Worm (Caenorhabditis elegans) whole organism, L4 larva: ENCODE data around the gene sri-65.

Experiments used
- F44E2.7 ChIP-seq: fragments of 200-800 bp; sonication (Bioruptor generic); IDR thresholded peaks from 2 replicates; pipeline ENCODE4 v2.1.2; 2022; ENCODE audit warnings: missing genetic modification characterization, missing compliant biosample characterization
- T26A8.4 ChIP-seq: fragments of 200-800 bp; sonication (Bioruptor generic); IDR thresholded peaks from 2 replicates; pipeline ENCODE4 v1.3.6; 2022; ENCODE audit warnings: missing genetic modification characterization, missing compliant biosample characterization
- Y48G9A.11 ChIP-seq: fragments of 200-800 bp; sonication (Bioruptor generic); IDR thresholded peaks from 2 replicates; pipeline ENCODE4 v1.3.6; 2022; ENCODE audit warnings: missing genetic modification reagents, missing genetic modification characterization, missing compliant biosample characterization
- aha-1 ChIP-seq: fragments of 150-350 bp; peaks from one replicate; lab custom pipeline; 2014; ENCODE audit warnings: missing biosample characterization, missing genetic modification characterization
- ceh-20 ChIP-seq: fragments of 200-800 bp; sonication (Bioruptor generic); IDR thresholded peaks from 2 replicates; pipeline ENCODE4 v1.3.6; 2022; ENCODE audit warnings: missing genetic modification reagents, missing genetic modification characterization, missing compliant biosample characterization
- ceh-28 ChIP-seq: fragments of 150-350 bp; optimal IDR thresholded peaks from 2 replicates; lab custom pipeline; 2014; ENCODE audit warnings: missing biosample characterization, missing genetic modification reagents, missing genetic modification characterization
- ceh-32 ChIP-seq: sonication (generic microtip); optimal IDR thresholded peaks from 2 replicates; lab custom pipeline; 2016; ENCODE audit warnings: mild to moderate bottlenecking, missing genetic modification characterization, missing compliant biosample characterization; ENCODE audit not compliant: poor library complexity
- ceh-62 ChIP-seq: sonication (generic microtip); optimal IDR thresholded peaks from 2 replicates; lab custom pipeline; 2017; ENCODE audit warnings: missing biosample characterization, missing genetic modification characterization
- daf-12 ChIP-seq: fragments of 150-350 bp; optimal IDR thresholded peaks from 2 replicates; lab custom pipeline; 2014; ENCODE audit warnings: missing biosample characterization, missing genetic modification reagents, missing genetic modification characterization
- daf-16 ChIP-seq, 3 experiments: sonication (generic microtip); optimal IDR thresholded peaks; 2 replicates each; lab custom pipeline; 2016 to 2017; ENCODE audit warnings: missing genetic modification characterization in 3 of 3, missing genetic modification reagents in 3 of 3, mild to moderate bottlenecking in 2 of 3, missing compliant biosample characterization in 2 of 3, missing biosample characterization in 1 of 3, moderate library complexity in 1 of 3
- dmd-6 ChIP-seq: fragments of 200-800 bp; sonication (Bioruptor generic); IDR thresholded peaks from 2 replicates; pipeline ENCODE4 v1.3.6; 2022; ENCODE audit warnings: missing genetic modification reagents, missing genetic modification characterization, missing compliant biosample characterization
- dve-1 ChIP-seq: sonication (generic microtip); optimal IDR thresholded peaks from 2 replicates; lab custom pipeline; 2017; ENCODE audit warnings: antibody characterized with exemption, mild to moderate bottlenecking, missing genetic modification characterization, missing compliant biosample characterization; ENCODE audit not compliant: insufficient read depth
- egl-43 ChIP-seq: fragments of 200-800 bp; sonication (Bioruptor generic); IDR thresholded peaks from 2 replicates; pipeline ENCODE4 v1.3.6; 2022; ENCODE audit warnings: missing genetic modification reagents, missing genetic modification characterization, missing compliant biosample characterization
- fkh-10 ChIP-seq: fragments of 150-350 bp; optimal IDR thresholded peaks from 2 replicates; lab custom pipeline; 2014; ENCODE audit warnings: missing biosample characterization, missing genetic modification reagents, missing genetic modification characterization
- fos-1 ChIP-seq: fragments of 150-350 bp; optimal IDR thresholded peaks from 2 replicates; lab custom pipeline; 2014; ENCODE audit warnings: missing biosample characterization, missing genetic modification characterization
- hif-1 ChIP-seq, 2 experiments: sonication (generic microtip); optimal IDR thresholded peaks; 2 replicates each; lab custom pipeline; 2016 to 2017; ENCODE audit warnings: missing compliant biosample characterization in 2 of 2, missing genetic modification characterization in 2 of 2, missing genetic modification reagents in 2 of 2, missing genotype in 2 of 2, mild to moderate bottlenecking in 1 of 2
- hlh-11 ChIP-seq: fragments of 200-800 bp; sonication (Bioruptor generic); optimal IDR thresholded peaks from 2 replicates; lab custom pipeline; 2018; ENCODE audit warnings: mild to moderate bottlenecking, missing genetic modification characterization, missing compliant biosample characterization
- hlh-30 ChIP-seq: sonication (generic microtip); optimal IDR thresholded peaks from 2 replicates; lab custom pipeline; 2017; ENCODE audit warnings: antibody characterized with exemption, mild to moderate bottlenecking, missing genetic modification characterization, missing compliant biosample characterization; ENCODE audit not compliant: insufficient read depth
- hmg-1.1 ChIP-seq: fragments of 200-800 bp; sonication (Bioruptor generic); IDR thresholded peaks from 2 replicates; pipeline ENCODE4 v1.3.6; 2022; ENCODE audit warnings: missing genetic modification reagents, missing genetic modification characterization, missing compliant biosample characterization
- lin-13 ChIP-seq: fragments of 150-350 bp; optimal IDR thresholded peaks from 2 replicates; lab custom pipeline; 2014; ENCODE audit warnings: missing biosample characterization, missing genetic modification reagents, missing genetic modification characterization
- lin-39 ChIP-seq: fragments of 150-350 bp; optimal IDR thresholded peaks from 2 replicates; lab custom pipeline; 2014; ENCODE audit warnings: missing biosample characterization, missing genetic modification reagents, missing genetic modification characterization
- lsy-2 ChIP-seq, 2 experiments: fragments of 150-350 bp in 1 of 2; sonication (generic microtip) in 1 of 2; optimal IDR thresholded peaks; 2 replicates each; lab custom pipeline; 2014 to 2017; ENCODE audit warnings: missing biosample characterization in 2 of 2, missing genetic modification characterization in 2 of 2
- madf-5 ChIP-seq, 2 experiments: fragments of 200-800 bp; sonication (Bioruptor generic); IDR thresholded peaks; 2 replicates each; pipeline ENCODE4 v1.3.6; 2022; ENCODE audit warnings: missing compliant biosample characterization in 2 of 2, missing genetic modification characterization in 2 of 2
- madf-9 ChIP-seq: fragments of 200-800 bp; sonication (Bioruptor generic); conservative IDR thresholded peaks from 2 replicates; pipeline ENCODE4 v1.3.6; 2022; ENCODE audit warnings: missing genetic modification reagents, missing genetic modification characterization, missing compliant biosample characterization
- mdl-1 ChIP-seq, 2 experiments: fragments of 150-350 bp in 1 of 2; sonication (generic microtip) in 1 of 2; optimal IDR thresholded peaks; 2 replicates each; lab custom pipeline; 2014 to 2017; ENCODE audit warnings: missing biosample characterization in 2 of 2, missing genetic modification characterization in 2 of 2
- mep-1 ChIP-seq: fragments of 150-350 bp; sonication (generic microtip); optimal IDR thresholded peaks from 3 replicates; lab custom pipeline; 2014; ENCODE audit warnings: missing biosample characterization, missing genetic modification characterization
- mes-2 ChIP-seq: sonication (generic microtip); optimal IDR thresholded peaks from 2 replicates; lab custom pipeline; 2016; ENCODE audit warnings: missing genotype, mild to moderate bottlenecking, missing genetic modification characterization, missing compliant biosample characterization; ENCODE audit not compliant: poor library complexity, severe bottlenecking
- mxl-3 ChIP-seq: fragments of 200-800 bp; sonication (Bioruptor generic); optimal IDR thresholded peaks from 2 replicates; lab custom pipeline; 2018; ENCODE audit warnings: mild to moderate bottlenecking, missing genetic modification characterization, missing compliant biosample characterization
- nhr-102 ChIP-seq: sonication (generic microtip); optimal IDR thresholded peaks from 2 replicates; lab custom pipeline; 2016; ENCODE audit warnings: mild to moderate bottlenecking, missing genetic modification characterization, moderate library complexity, missing compliant biosample characterization
- nhr-11 ChIP-seq: fragments of 150-350 bp; optimal IDR thresholded peaks from 2 replicates; lab custom pipeline; 2014; ENCODE audit warnings: missing biosample characterization, missing genetic modification characterization
- nhr-28 ChIP-seq: fragments of 150-350 bp; optimal IDR thresholded peaks from 2 replicates; lab custom pipeline; 2014; ENCODE audit warnings: missing biosample characterization, missing genetic modification characterization
- nhr-41 ChIP-seq: fragments of 200-800 bp; sonication (Bioruptor generic); IDR thresholded peaks from 2 replicates; pipeline ENCODE4 v1.3.6; 2022; ENCODE audit warnings: missing genetic modification reagents, missing genetic modification characterization, missing compliant biosample characterization
- nhr-48 ChIP-seq: sonication (generic microtip); optimal IDR thresholded peaks from 2 replicates; lab custom pipeline; 2016; ENCODE audit warnings: mild to moderate bottlenecking, missing genetic modification characterization, missing compliant biosample characterization
- nhr-76 ChIP-seq: fragments of 150-350 bp; optimal IDR thresholded peaks from 2 replicates; lab custom pipeline; 2014; ENCODE audit warnings: missing biosample characterization, missing genetic modification characterization
- nhr-77 ChIP-seq: fragments of 150-350 bp; optimal IDR thresholded peaks from 2 replicates; lab custom pipeline; 2014; ENCODE audit warnings: missing biosample characterization, missing genetic modification characterization
- pqm-1 ChIP-seq: sonication (generic microtip); optimal IDR thresholded peaks from 2 replicates; lab custom pipeline; 2017; ENCODE audit warnings: missing biosample characterization, missing genetic modification characterization
- rbr-2 ChIP-seq: sonication (generic microtip); optimal IDR thresholded peaks from 2 replicates; lab custom pipeline; 2016; ENCODE audit warnings: missing genotype, missing genetic modification characterization, missing compliant biosample characterization
- set-16 ChIP-seq: fragments of 200-800 bp; sonication (Bioruptor generic); IDR thresholded peaks from 2 replicates; pipeline ENCODE4 v1.3.6; 2022; ENCODE audit warnings: missing genetic modification reagents, missing genetic modification characterization, missing compliant biosample characterization
- skn-1 ChIP-seq: fragments of 150-350 bp; optimal IDR thresholded peaks from 2 replicates; lab custom pipeline; 2014; ENCODE audit warnings: missing biosample characterization, missing genetic modification characterization
- snpc-4 ChIP-seq: fragments of 150-350 bp; optimal IDR thresholded peaks from 2 replicates; lab custom pipeline; 2014; ENCODE audit warnings: missing biosample characterization, missing genetic modification characterization
- spr-3 ChIP-seq: fragments of 200-800 bp; sonication (Bioruptor generic); optimal IDR thresholded peaks from 2 replicates; lab custom pipeline; 2018; ENCODE audit warnings: mild to moderate bottlenecking, missing genetic modification characterization, missing compliant biosample characterization
- tra-1 ChIP-seq: fragments of 200-800 bp; sonication (Bioruptor generic); IDR thresholded peaks from 2 replicates; pipeline ENCODE4 v1.3.6; 2022; ENCODE audit warnings: missing genetic modification reagents, missing genetic modification characterization, missing compliant biosample characterization
- unc-39 ChIP-seq: sonication (generic microtip); optimal IDR thresholded peaks from 2 replicates; lab custom pipeline; 2017; ENCODE audit warnings: missing biosample characterization, missing genetic modification characterization
- unc-62 ChIP-seq, 3 experiments: fragments of 150-350 bp in 1 of 3; sonication (generic microtip); optimal IDR thresholded peaks in 2 of 3; peaks in 1 of 3; 1 replicate in 1 of 3; 2 replicates in 2 of 3; lab custom pipeline; 2014 to 2017; ENCODE audit warnings: missing biosample characterization in 3 of 3, missing genetic modification characterization in 3 of 3, missing genetic modification reagents in 3 of 3, missing genotype in 1 of 3
- zfp-2 ChIP-seq: sonication (generic microtip); optimal IDR thresholded peaks from 2 replicates; lab custom pipeline; 2016; ENCODE audit warnings: mild to moderate bottlenecking, missing genetic modification characterization, missing compliant biosample characterization

Gene sri-65

DNA sequence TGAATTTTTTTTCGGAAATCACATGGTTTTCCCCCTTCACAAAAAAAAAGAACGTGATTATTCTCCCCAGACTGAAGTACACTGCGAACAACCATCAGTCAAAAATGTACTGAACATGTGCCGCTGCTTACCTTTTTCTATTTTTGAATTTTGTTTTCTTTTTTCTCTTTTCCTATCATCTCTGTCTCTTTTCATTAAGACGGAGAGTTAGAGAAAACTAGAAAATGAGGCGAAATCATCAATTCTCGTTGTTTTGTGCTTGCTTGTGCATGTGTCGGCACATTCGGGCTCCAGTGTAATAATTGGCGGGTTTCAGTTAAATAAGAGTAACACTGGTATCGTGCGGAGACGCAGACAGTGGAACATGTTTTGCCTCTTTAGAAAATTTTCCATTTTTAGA, 35.9 kb downstream of the sri-65 start (continued):
- no peak for TF ChIP-seq ceh-28 (tag; lab: Kevin White, UChicago)
- TF ChIP-seq spr-3 (GFP tag; lab: Kevin White, UChicago) = no peak
- TF ChIP-seq nhr-48 = peak; percentile 42
- TF ChIP-seq, all 104 proteins: peak for 20

DNA sequence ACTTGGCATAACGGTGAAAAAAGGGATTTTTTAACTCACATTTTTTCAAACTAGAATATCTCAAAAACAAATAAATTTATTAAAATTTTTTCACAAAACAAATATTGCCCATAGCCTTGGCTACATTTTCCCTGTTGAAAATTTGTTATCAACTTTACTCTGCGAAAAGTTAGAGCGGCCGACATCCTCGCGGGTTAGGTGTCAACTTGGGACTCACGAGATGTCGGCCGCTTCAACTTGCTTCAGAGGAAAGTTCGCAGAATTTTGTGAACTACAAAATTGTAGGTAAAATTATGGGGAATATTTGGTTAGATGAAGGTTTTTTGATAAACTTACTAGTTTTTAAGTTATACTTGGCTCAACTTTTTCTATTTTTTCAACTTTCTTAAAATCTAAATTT, 36.4 kb downstream of the sri-65 start:
- TF ChIP-seq snpc-4 (peak; percentile 23), Y48G9A.11 (GFP tag; lab: Robert Waterston, UW) (no peak)

- TF ChIP-seq F44E2.7 (GFP tag; lab: Robert Waterston, UW) (no peak), lin-13 (GFP tag; lab: Kevin White, UChicago) (peak; percentile 14), fkh-10 (GFP tag; lab: Kevin White, UChicago) (peak; percentile 62), dmd-6 (GFP tag; lab: Robert Waterston, UW) (peak; percentile 78), dve-1 (tag; lab: Kevin White, UChicago) (peak; percentile 62), aha-1 (tag; lab: Kevin White, UChicago) (peak; percentile 95), rbr-2 (tag; lab: Kevin White, UChicago) (peak; percentile 66), nhr-28 (tag; lab: Kevin White, UChicago) (peak; percentile 72), ceh-20 (GFP tag; lab: Robert Waterston, UW) (peak; percentile 33; the same call in 1 of the 2 replicates), lsy-2 (tag; optimal IDR thresholded peaks at IDR 0.05; lab: Kevin White, UChicago) (peak in 1 of 2 experiments; percentile 35), mdl-1 (tag; optimal IDR thresholded peaks at IDR 0.05; lab: Kevin White, UChicago) (peak; percentile 9 to 75), nhr-102 (peak; percentile 5), nhr-76 (tag; lab: Kevin White, UChicago) (no peak), ceh-62 (tag; lab: Kevin White, UChicago) (no peak), hlh-30 (tag; lab: Kevin White, UChicago) (peak; percentile 79), pqm-1 (peak; percentile 42), nhr-48 (peak; percentile 19), nhr-41 (no peak), mxl-3 (GFP tag; lab: Kevin White, UChicago) (peak; percentile 84), madf-9 (GFP tag; lab: Robert Waterston, UW) (no peak), nhr-11 (tag; lab: Kevin White, UChicago) (peak; percentile 64), unc-39 (tag; lab: Kevin White, UChicago) (no peak), egl-43 (no peak), ceh-32 (tag; lab: Kevin White, UChicago) (no peak), hif-1 (tag; optimal IDR thresholded peaks at IDR 0.05; lab: Kevin White, UChicago) (peak in 1 of 2 experiments; percentile 39), daf-16 (GFP tag; optimal IDR thresholded peaks at IDR 0.05; lab: Kevin White, UChicago) (peak in 1 of 2 experiments; percentile 45), daf-16 (tag; optimal IDR thresholded peaks at IDR 0.05; lab: Kevin White, UChicago) (peak; percentile 87), skn-1 (no peak), hlh-11 (tag; lab: Kevin White, UChicago) (peak; percentile 87), hmg-1.1 (GFP tag; lab: Robert Waterston, UW) (peak; percentile 77), set-16 (GFP tag; lab: Robert Waterston, UW) (peak; percentile 50), madf-5 (GFP tag; IDR thresholded peaks at IDR 0.05; lab: Robert Waterston, UW) (no peak), fos-1 (tag; lab: Kevin White, UChicago) (no peak), lin-39 (tag; lab: Kevin White, UChicago) (no peak), zfp-2 (no peak), T26A8.4 (0 out of 2 replicates have a peak, but pooled peaks have one; percentile 13), spr-3 (GFP tag; lab: Kevin White, UChicago) (no peak), unc-62 (GFP tag; optimal IDR thresholded peaks at IDR 0.05 in 1 of 2; lab: Kevin White, UChicago) (peak in 1 of 2 experiments; percentile 99), unc-62 (tag; optimal IDR thresholded peaks at IDR 0.05; lab: Kevin White, UChicago) (no peak), mep-1 (peak; percentile 45), tra-1 (GFP tag; lab: Robert Waterston, UW) (no peak), nhr-77 (tag; lab: Kevin White, UChicago) (peak; percentile 23), daf-12 (no peak), mes-2 (tag; lab: Kevin White, UChicago) (peak; percentile 32)
Measured at ce11 chrV:16350775-16351378, 37.3 kb downstream of the sri-65 start.
